Worm (Caenorhabditis elegans) whole organism, L1 larva: ENCODE measurements around the gene prk-2.
A peak's percentile ranks its signal among the peaks of the same experiment; 100 is the strongest.

Experiments used
- C04F5.9 ChIP-seq: sonication (generic microtip); optimal IDR thresholded peaks from 2 replicates; lab custom pipeline; 2016; ENCODE audit warnings: missing genetic modification characterization, missing compliant biosample characterization
- C34B4.2 ChIP-seq: sonication (generic microtip); optimal IDR thresholded peaks from 2 replicates; lab custom pipeline; 2017; ENCODE audit warnings: mild to moderate bottlenecking, missing genetic modification characterization, missing compliant biosample characterization
- alr-1 ChIP-seq: fragments of 200-800 bp; sonication (Bioruptor generic); optimal IDR thresholded peaks from 2 replicates; lab custom pipeline; 2018; ENCODE audit warnings: borderline replicate concordance, mild to moderate bottlenecking, missing genetic modification characterization, missing compliant biosample characterization
- aly-2 ChIP-seq: fragments of 150-350 bp; optimal IDR thresholded peaks from 2 replicates; lab custom pipeline; 2014; ENCODE audit warnings: missing biosample characterization, missing genetic modification characterization
- ama-1 ChIP-seq: fragments of 150-350 bp; optimal IDR thresholded peaks from 2 replicates; lab custom pipeline; 2014
- blmp-1 ChIP-seq: fragments of 150-350 bp; optimal IDR thresholded peaks from 2 replicates; lab custom pipeline; 2014; ENCODE audit warnings: missing biosample characterization, missing genetic modification characterization
- ceh-63 ChIP-seq: fragments of 200-800 bp; sonication (Bioruptor generic); optimal IDR thresholded peaks from 2 replicates; lab custom pipeline; 2018; ENCODE audit warnings: mild to moderate bottlenecking, missing genetic modification characterization, missing compliant biosample characterization
- ceh-8 ChIP-seq: fragments of 200-800 bp; sonication (Bioruptor generic); optimal IDR thresholded peaks from 2 replicates; lab custom pipeline; 2018; ENCODE audit warnings: mild to moderate bottlenecking, missing genetic modification characterization, moderate library complexity, missing compliant biosample characterization
- ceh-82 ChIP-seq, 3 experiments: fragments of 150-350 bp in 1 of 3; sonication (generic microtip) in 2 of 3; optimal IDR thresholded peaks; 2 replicates each; lab custom pipeline; 2014 to 2017; ENCODE audit warnings: missing biosample characterization in 3 of 3, missing genetic modification characterization in 3 of 3
- ceh-90 ChIP-seq: sonication (generic microtip); optimal IDR thresholded peaks from 2 replicates; lab custom pipeline; 2016; ENCODE audit warnings: missing genetic modification characterization, missing compliant biosample characterization
- ces-1 ChIP-seq: fragments of 150-350 bp; optimal IDR thresholded peaks from 2 replicates; lab custom pipeline; 2014; ENCODE audit warnings: missing biosample characterization, missing genetic modification reagents, missing genetic modification characterization
- dpl-1 ChIP-seq, 3 experiments: fragments of 150-350 bp in 2 of 3; sonication (generic microtip) in 1 of 3; optimal IDR thresholded peaks; 2 replicates each; lab custom pipeline; 2014 to 2017; ENCODE audit warnings: missing biosample characterization in 3 of 3, missing genetic modification characterization in 3 of 3, missing genetic modification reagents in 3 of 3
- dsc-1 ChIP-seq: sonication (generic microtip); optimal IDR thresholded peaks from 2 replicates; lab custom pipeline; 2016; ENCODE audit warnings: mild to moderate bottlenecking, missing genetic modification characterization, missing compliant biosample characterization
- efl-1 ChIP-seq, 4 experiments: fragments of 150-350 bp; optimal IDR thresholded peaks in 3 of 4; peaks in 1 of 4; 1 replicate in 1 of 4; 2 replicates in 3 of 4; lab custom pipeline; 2014; ENCODE audit warnings: missing biosample characterization in 2 of 4, missing genetic modification characterization in 2 of 4, missing genetic modification reagents in 2 of 4
- efl-3 ChIP-seq: fragments of 200-800 bp; sonication (Bioruptor generic); optimal IDR thresholded peaks from 2 replicates; lab custom pipeline; 2018; ENCODE audit warnings: mild to moderate bottlenecking, missing genetic modification characterization, missing compliant biosample characterization
- egl-13 ChIP-seq: sonication (generic microtip); optimal IDR thresholded peaks from 2 replicates; lab custom pipeline; 2016; ENCODE audit warnings: missing genotype, missing genetic modification reagents, missing genetic modification characterization, missing compliant biosample characterization
- egl-27 ChIP-seq, 2 experiments: fragments of 150-350 bp in 1 of 2; sonication (generic microtip); optimal IDR thresholded peaks; 3 replicates each; lab custom pipeline; 2017 to 2018; ENCODE audit warnings: missing biosample characterization in 2 of 2, missing genetic modification characterization in 2 of 2, missing genetic modification reagents in 2 of 2
- fkh-4 ChIP-seq: sonication (generic microtip); optimal IDR thresholded peaks from 2 replicates; lab custom pipeline; 2016; ENCODE audit warnings: missing compliant biosample characterization, missing genetic modification characterization, borderline replicate concordance
- fkh-8 ChIP-seq: sonication (generic microtip); optimal IDR thresholded peaks from 2 replicates; lab custom pipeline; 2016; ENCODE audit warnings: mild to moderate bottlenecking, missing genetic modification characterization, missing compliant biosample characterization
- fos-1 ChIP-seq: fragments of 150-350 bp; optimal IDR thresholded peaks from 2 replicates; lab custom pipeline; 2014; ENCODE audit warnings: missing biosample characterization, missing genetic modification characterization
- grh-1 ChIP-seq: fragments of 200-800 bp; sonication (Bioruptor generic); IDR thresholded peaks from 2 replicates; pipeline ENCODE4 v1.3.6; 2022; ENCODE audit warnings: missing genetic modification reagents, missing genetic modification characterization, missing compliant biosample characterization
- hlh-17 ChIP-seq: fragments of 200-800 bp; sonication (Bioruptor generic); optimal IDR thresholded peaks from 2 replicates; lab custom pipeline; 2018; ENCODE audit warnings: missing genetic modification characterization, mild to moderate bottlenecking, missing compliant biosample characterization, moderate library complexity, borderline replicate concordance
- irx-1 ChIP-seq: sonication (generic microtip); optimal IDR thresholded peaks from 2 replicates; lab custom pipeline; 2016; ENCODE audit warnings: missing genetic modification characterization, missing compliant biosample characterization
- isw-1 ChIP-seq: fragments of 200-800 bp; sonication (Bioruptor generic); IDR thresholded peaks from 2 replicates; pipeline ENCODE4 v1.3.6; 2022; ENCODE audit warnings: missing genetic modification characterization, missing compliant biosample characterization
- lin-14 ChIP-seq: fragments of 200-800 bp; sonication (Bioruptor generic); optimal IDR thresholded peaks from 2 replicates; lab custom pipeline; 2018; ENCODE audit warnings: mild to moderate bottlenecking, missing genetic modification characterization, moderate library complexity, missing compliant biosample characterization
- lin-35 ChIP-seq, 2 experiments: fragments of 150-350 bp; optimal IDR thresholded peaks; 2 replicates each; lab custom pipeline; 2014; ENCODE audit warnings: missing biosample characterization in 2 of 2, missing genetic modification characterization in 2 of 2, missing genetic modification reagents in 2 of 2
- lir-3 ChIP-seq: sonication (generic microtip); optimal IDR thresholded peaks from 2 replicates; lab custom pipeline; 2016; ENCODE audit warnings: mild to moderate bottlenecking, missing genetic modification characterization, moderate library complexity, missing compliant biosample characterization; ENCODE audit not compliant: poor library complexity
- lsy-2 ChIP-seq, 2 experiments: fragments of 150-350 bp; optimal IDR thresholded peaks; 2 replicates each; lab custom pipeline; 2014; ENCODE audit warnings: missing biosample characterization in 2 of 2, missing genetic modification characterization in 2 of 2
- mdl-1 ChIP-seq, 2 experiments: fragments of 150-350 bp; optimal IDR thresholded peaks; 2 replicates each; lab custom pipeline; 2014 to 2017; ENCODE audit warnings: missing biosample characterization in 2 of 2, missing genetic modification characterization in 2 of 2, inconsistent platforms in 1 of 2
- nhr-11 ChIP-seq: fragments of 150-350 bp; optimal IDR thresholded peaks from 2 replicates; lab custom pipeline; 2014; ENCODE audit warnings: missing biosample characterization, missing genetic modification characterization
- nhr-19 ChIP-seq: fragments of 200-800 bp; sonication (Bioruptor generic); conservative IDR thresholded peaks from 2 replicates; pipeline ENCODE4 v1.3.6; 2022; ENCODE audit warnings: missing genetic modification characterization, missing compliant biosample characterization
- nhr-237 ChIP-seq: fragments of 150-350 bp; optimal IDR thresholded peaks from 2 replicates; lab custom pipeline; 2014; ENCODE audit warnings: missing biosample characterization, missing genetic modification characterization
- nhr-47 ChIP-seq: sonication (generic microtip); optimal IDR thresholded peaks from 2 replicates; lab custom pipeline; 2016; ENCODE audit warnings: mild to moderate bottlenecking, missing genetic modification characterization, moderate library complexity, missing compliant biosample characterization
- nhr-71 ChIP-seq: sonication (generic microtip); optimal IDR thresholded peaks from 2 replicates; lab custom pipeline; 2016; ENCODE audit warnings: mild to moderate bottlenecking, missing genetic modification characterization, moderate library complexity, missing compliant biosample characterization
- nhr-90 ChIP-seq: sonication (generic microtip); optimal IDR thresholded peaks from 2 replicates; lab custom pipeline; 2016; ENCODE audit warnings: mild to moderate bottlenecking, missing genetic modification characterization, missing compliant biosample characterization; ENCODE audit not compliant: poor library complexity
- pag-3 ChIP-seq: sonication (generic microtip); optimal IDR thresholded peaks from 2 replicates; lab custom pipeline; 2017; ENCODE audit warnings: missing genetic modification characterization, mild to moderate bottlenecking, missing compliant biosample characterization, antibody characterized with exemption, borderline replicate concordance; ENCODE audit not compliant: insufficient read depth
- pqm-1 ChIP-seq: sonication (generic microtip); optimal IDR thresholded peaks from 3 replicates; lab custom pipeline; 2017; ENCODE audit warnings: missing biosample characterization, missing genetic modification characterization
- skn-1 ChIP-seq: fragments of 150-350 bp; optimal IDR thresholded peaks from 2 replicates; lab custom pipeline; 2014; ENCODE audit warnings: missing biosample characterization, missing genetic modification characterization
- sox-4 ChIP-seq: sonication (generic microtip); optimal IDR thresholded peaks from 2 replicates; lab custom pipeline; 2016; ENCODE audit warnings: missing genetic modification characterization, missing compliant biosample characterization
- sptf-1 ChIP-seq: fragments of 150-350 bp; optimal IDR thresholded peaks from 2 replicates; lab custom pipeline; 2014; ENCODE audit warnings: missing biosample characterization, missing genetic modification characterization
- sup-37 ChIP-seq: fragments of 200-800 bp; sonication (Bioruptor generic); optimal IDR thresholded peaks from 2 replicates; lab custom pipeline; 2018; ENCODE audit warnings: mild to moderate bottlenecking, missing genetic modification characterization, missing compliant biosample characterization
- swsn-7 ChIP-seq: sonication (generic microtip); optimal IDR thresholded peaks from 2 replicates; lab custom pipeline; 2016; ENCODE audit warnings: missing genetic modification characterization, missing compliant biosample characterization
- tbx-2 ChIP-seq: sonication (generic microtip); optimal IDR thresholded peaks from 2 replicates; lab custom pipeline; 2016; ENCODE audit warnings: missing genetic modification characterization, missing compliant biosample characterization
- tlp-1 ChIP-seq: fragments of 150-350 bp; optimal IDR thresholded peaks from 2 replicates; lab custom pipeline; 2014; ENCODE audit warnings: missing biosample characterization, missing genetic modification characterization
- unc-86 ChIP-seq: sonication (generic microtip); optimal IDR thresholded peaks from 2 replicates; lab custom pipeline; 2016; ENCODE audit warnings: missing genetic modification characterization, missing compliant biosample characterization
- unc-98 ChIP-seq: fragments of 200-800 bp; sonication (Bioruptor generic); IDR thresholded peaks from 2 replicates; pipeline ENCODE4 v1.3.6; 2022; ENCODE audit warnings: missing genetic modification characterization, missing compliant biosample characterization
- vab-15 ChIP-seq: sonication (generic microtip); optimal IDR thresholded peaks from 2 replicates; lab custom pipeline; 2017; ENCODE audit warnings: missing genotype, mild to moderate bottlenecking, missing genetic modification characterization, missing compliant biosample characterization
- xbp-1 ChIP-seq: sonication (generic microtip); optimal IDR thresholded peaks from 2 replicates; lab custom pipeline; 2016; ENCODE audit warnings: missing genetic modification characterization, missing compliant biosample characterization
- zip-4 ChIP-seq: fragments of 200-800 bp; sonication (Bioruptor generic); optimal IDR thresholded peaks from 2 replicates; lab custom pipeline; 2018; ENCODE audit warnings: mild to moderate bottlenecking, missing genetic modification characterization, moderate library complexity, missing compliant biosample characterization
- ztf-11 ChIP-seq, 2 experiments: sonication (generic microtip); optimal IDR thresholded peaks; 2 replicates each; lab custom pipeline; 2016 to 2017; ENCODE audit warnings: missing genetic modification characterization in 2 of 2, missing biosample characterization in 1 of 2, missing compliant biosample characterization in 1 of 2
- ztf-4 ChIP-seq: fragments of 150-350 bp; optimal IDR thresholded peaks from 2 replicates; lab custom pipeline; 2014; ENCODE audit warnings: missing biosample characterization, missing genetic modification characterization

The prk-2 gene

ce11 chrIII:3389426-3390020, 19.5 kb upstream of the prk-2 start, which contains the start of the genes elmd-1 and hecw-1 (continued):
- no peak for TF ChIP-seq pag-3 (tag; lab: Kevin White, UChicago)
- TF ChIP-seq egl-13: no peak
- TF ChIP-seq grh-1: no peak
- no peak for TF ChIP-seq mdl-1 (tag; optimal IDR thresholded peaks at IDR 0.05; lab: Kevin White, UChicago)
- no peak for TF ChIP-seq ces-1 (GFP tag; lab: Kevin White, UChicago)
- no peak for TF ChIP-seq alr-1
- TF ChIP-seq isw-1 (GFP tag; lab: Robert Waterston, UW): peak; percentile 17
- TF ChIP-seq aly-2 (tag; lab: Kevin White, UChicago): no peak
- TF ChIP-seq lsy-2 (tag; optimal IDR thresholded peaks at IDR 0.05; lab: Kevin White, UChicago): peak; percentile 14 to 55
- TF ChIP-seq lin-14: peak; percentile 66
- peak; percentile 28 for TF ChIP-seq C04F5.9 (tag; lab: Kevin White, UChicago)
- TF ChIP-seq tbx-2 (tag; lab: Kevin White, UChicago): peak; percentile 54
- TF ChIP-seq egl-27 (tag; optimal IDR thresholded peaks at IDR 0.05; lab: Kevin White, UChicago): no peak
- TF ChIP-seq ztf-4: no peak
- no peak for TF ChIP-seq nhr-11 (tag; lab: Kevin White, UChicago)
- no peak for TF ChIP-seq ama-1 (lab: Kevin White, UChicago)
- no peak for TF ChIP-seq efl-3 (GFP tag; lab: Kevin White, UChicago)
- TF ChIP-seq fos-1 (tag; lab: Kevin White, UChicago): peak; percentile 1
- peak; percentile 40 to 50 for TF ChIP-seq efl-1 (optimal IDR thresholded peaks at IDR 0.05; lab: Kevin White, UChicago)
- peak in 1 of 2 experiments; percentile 87 for TF ChIP-seq efl-1 (GFP tag; optimal IDR thresholded peaks at IDR 0.05 in 1 of 2; lab: Kevin White, UChicago)
- peak; percentile 67 for TF ChIP-seq nhr-47 (tag; lab: Kevin White, UChicago)
- peak; percentile 41 for TF ChIP-seq zip-4 (GFP tag; lab: Kevin White, UChicago)
- no peak for TF ChIP-seq sptf-1
- TF ChIP-seq nhr-237: no peak
- peak; percentile 20 to 64 for TF ChIP-seq lin-35 (GFP tag; optimal IDR thresholded peaks at IDR 0.05; lab: Kevin White, UChicago)
- peak; percentile 66 for TF ChIP-seq nhr-71 (tag; lab: Kevin White, UChicago)
- TF ChIP-seq lir-3 (tag; lab: Kevin White, UChicago): no peak
- TF ChIP-seq swsn-7: peak; percentile 60
- peak; percentile 64 for TF ChIP-seq nhr-90 (tag; lab: Kevin White, UChicago)
- no peak for TF ChIP-seq tlp-1 (tag; lab: Kevin White, UChicago)
- TF ChIP-seq dsc-1 (tag; lab: Kevin White, UChicago): peak; percentile 65
- TF ChIP-seq ceh-82 (tag; optimal IDR thresholded peaks at IDR 0.05; lab: Kevin White, UChicago): peak in 1 of 3 experiments; percentile 17
- TF ChIP-seq dpl-1 (GFP tag; optimal IDR thresholded peaks at IDR 0.05; lab: Kevin White, UChicago): peak in 1 of 3 experiments; percentile 38
- peak; percentile 19 for TF ChIP-seq irx-1 (tag; lab: Kevin White, UChicago)
- 0 out of 2 replicates have a peak, but pooled peaks have one; percentile 18 for TF ChIP-seq unc-98 (GFP tag; lab: Robert Waterston, UW)
- no peak for TF ChIP-seq ceh-63
- no peak for TF ChIP-seq skn-1
- peak; percentile 64 for TF ChIP-seq nhr-19 (GFP tag; lab: Robert Waterston, UW)
- TF ChIP-seq xbp-1 (tag; lab: Kevin White, UChicago): peak; percentile 52
- no peak for TF ChIP-seq ceh-90 (tag; lab: Kevin White, UChicago)
- TF ChIP-seq unc-86 (tag; lab: Kevin White, UChicago): peak; percentile 45
- TF ChIP-seq hlh-17: no peak
- TF ChIP-seq vab-15 (tag; lab: Kevin White, UChicago): no peak
- no peak for TF ChIP-seq sup-37 (GFP tag; lab: Kevin White, UChicago)
- TF ChIP-seq fkh-8: no peak
- no peak for TF ChIP-seq ztf-11 (tag; optimal IDR thresholded peaks at IDR 0.05; lab: Kevin White, UChicago)
- no peak for TF ChIP-seq ceh-8 (GFP tag; lab: Kevin White, UChicago)
- no peak for TF ChIP-seq pqm-1 (tag; lab: Kevin White, UChicago)
- no peak for TF ChIP-seq sox-4 (tag; lab: Kevin White, UChicago)
- no peak for TF ChIP-seq blmp-1 (tag; lab: Kevin White, UChicago)
- TF ChIP-seq C34B4.2 (tag; lab: Kevin White, UChicago): no peak
- no peak for TF ChIP-seq fkh-4 (tag; lab: Kevin White, UChicago)
